Worm (Caenorhabditis elegans) whole organism, midembryonic: ENCODE data around the gene F13C5.5.

ENCODE experiments used
- cog-1 ChIP-seq: sonication (generic microtip); optimal IDR thresholded peaks from 2 replicates; lab custom pipeline; 2016; ENCODE audit warnings: missing genetic modification characterization, missing compliant biosample characterization
- klf-2 ChIP-seq: fragments of 200-800 bp; sonication (Bioruptor generic); conservative IDR thresholded peaks from 2 replicates; pipeline ENCODE4 v1.3.6; 2022; ENCODE audit warnings: missing genetic modification reagents, missing genetic modification characterization, missing compliant biosample characterization
- med-1 ChIP-seq: sonication (generic microtip); optimal IDR thresholded peaks from 2 replicates; lab custom pipeline; 2017; ENCODE audit warnings: missing genetic modification characterization, mild to moderate bottlenecking, missing compliant biosample characterization, antibody characterized with exemption, missing genetic modification reagents; ENCODE audit not compliant: insufficient read depth
- ref-1 ChIP-seq: fragments of 200-800 bp; sonication (Bioruptor generic); conservative IDR thresholded peaks from 2 replicates; pipeline ENCODE4 v1.3.6; 2022; ENCODE audit warnings: missing genetic modification reagents, missing genetic modification characterization, missing compliant biosample characterization
- ztf-29 ChIP-seq: fragments of 200-800 bp; sonication (Bioruptor generic); IDR thresholded peaks from 2 replicates; pipeline ENCODE4 v1.3.6; 2022; ENCODE audit warnings: missing genetic modification reagents, missing genetic modification characterization, missing compliant biosample characterization

ce11 chrX:609553-609952, 1.3 kb upstream of the F13C5.5 start:
- TF ChIP-seq ztf-29 (GFP tag; lab: Robert Waterston, UW) (no peak), med-1 (GFP tag; lab: Kevin White, UChicago) (no peak), ref-1 (GFP tag; lab: Robert Waterston, UW) (no peak), klf-2 (no peak), cog-1 (tag; lab: Kevin White, UChicago) (no peak)
